Worm (Caenorhabditis elegans) whole organism, mixed stage, embryonic: ENCODE results near the gene F29A7.4.

Source experiments
- blmp-1 ChIP-seq: fragments of 150-350 bp; optimal IDR thresholded peaks from 2 replicates; lab custom pipeline; 2014; ENCODE audit warnings: missing biosample characterization, missing genetic modification characterization
- ces-1 ChIP-seq: fragments of 150-350 bp; optimal IDR thresholded peaks from 2 replicates; lab custom pipeline; 2014; ENCODE audit warnings: missing biosample characterization, missing genetic modification reagents, missing genetic modification characterization
- elt-1 ChIP-seq: sonication (generic microtip); optimal IDR thresholded peaks from 2 replicates; lab custom pipeline; 2017; ENCODE audit warnings: missing genetic modification characterization, mild to moderate bottlenecking, missing compliant biosample characterization, antibody characterized with exemption, moderate library complexity, borderline replicate concordance; ENCODE audit not compliant: insufficient read depth
- lin-13 ChIP-seq: fragments of 150-350 bp; optimal IDR thresholded peaks from 2 replicates; lab custom pipeline; 2014; ENCODE audit warnings: missing biosample characterization, missing genetic modification characterization
- pha-4 ChIP-seq: fragments of 150-350 bp; optimal IDR thresholded peaks from 2 replicates; lab custom pipeline; 2018; ENCODE audit warnings: missing biosample characterization, missing genetic modification reagents, missing genetic modification characterization

- no peak for TF ChIP-seq ces-1 (GFP tag; lab: Kevin White, UChicago)
- TF ChIP-seq lin-13, result no peak
- no peak for TF ChIP-seq pha-4 (tag; lab: Kevin White, UChicago)
- no peak for TF ChIP-seq blmp-1
- no peak for TF ChIP-seq elt-1 (tag; lab: Kevin White, UChicago)
Measured at ce11 chrII:2741405-2741804, 8.4 kb upstream of the F29A7.4 start.
